Worm (Caenorhabditis elegans) whole organism, L2 larva: ENCODE measurements around the gene C54D1.7.

Experiments
- C34F6.9 ChIP-seq: fragments of 150-350 bp; optimal IDR thresholded peaks from 2 replicates; lab custom pipeline; 2014; ENCODE audit warnings: missing biosample characterization, missing genetic modification characterization
- ZK546.5 ChIP-seq: sonication (generic microtip); optimal IDR thresholded peaks from 2 replicates; lab custom pipeline; 2017; ENCODE audit warnings: missing biosample characterization, missing genetic modification characterization
- dmd-4 ChIP-seq: sonication (generic microtip); optimal IDR thresholded peaks from 2 replicates; lab custom pipeline; 2017; ENCODE audit warnings: missing biosample characterization, missing genetic modification characterization
- nhr-25 ChIP-seq: fragments of 150-350 bp; sonication (generic microtip); optimal IDR thresholded peaks from 3 replicates; lab custom pipeline; 2014; ENCODE audit warnings: missing biosample characterization, missing genetic modification characterization
- unc-39 ChIP-seq: fragments of 150-350 bp; optimal IDR thresholded peaks from 2 replicates; lab custom pipeline; 2014; ENCODE audit warnings: missing biosample characterization, missing genetic modification characterization
- unc-62 ChIP-seq: fragments of 150-350 bp; optimal IDR thresholded peaks from 2 replicates; lab custom pipeline; 2014; ENCODE audit warnings: missing biosample characterization, missing genetic modification reagents, missing genetic modification characterization

ce11 chrX:7124044-7124443, 31.8 kb downstream of the C54D1.7 start:
- TF ChIP-seq dmd-4, result no peak
- TF ChIP-seq ZK546.5 (tag; lab: Kevin White, UChicago), result no peak
- TF ChIP-seq unc-62 (GFP tag; lab: Kevin White, UChicago), result no peak
- TF ChIP-seq unc-39 (tag; lab: Kevin White, UChicago), result no peak
- TF ChIP-seq nhr-25, result no peak
- TF ChIP-seq C34F6.9 (tag; lab: Kevin White, UChicago), result no peak
